Fruit fly (Drosophila melanogaster) whole organism, pupa: ENCODE measurements around the gene CG34174.

ENCODE experiments used
- CG14655 ChIP-seq: fragments of 200-800 bp; sonication (Bioruptor generic); optimal IDR thresholded peaks from 3 replicates; lab custom pipeline; 2017; ENCODE audit warnings: mild to moderate bottlenecking, missing biosample characterization, missing genetic modification reagents, missing genetic modification characterization
- CG15710 ChIP-seq: fragments of 200-800 bp; sonication (Bioruptor generic); optimal IDR thresholded peaks from 2 replicates; lab custom pipeline; 2018; ENCODE audit warnings: missing biosample characterization, mild to moderate bottlenecking, missing genetic modification characterization, moderate library complexity
- CG17806 ChIP-seq: fragments of 200-800 bp; sonication (Bioruptor generic); optimal IDR thresholded peaks from 2 replicates; lab custom pipeline; 2018; ENCODE audit warnings: missing biosample characterization, mild to moderate bottlenecking, missing genetic modification characterization, moderate library complexity
- CG32121 ChIP-seq: fragments of 200-800 bp; sonication (Bioruptor generic); IDR thresholded peaks from 2 replicates; pipeline ENCODE4 v1.3.6; 2022; ENCODE audit warnings: missing biosample characterization, missing genetic modification characterization
- CG34367 ChIP-seq: fragments of 200-800 bp; sonication (Bioruptor generic); optimal IDR thresholded peaks from 2 replicates; lab custom pipeline; 2018; ENCODE audit warnings: missing biosample characterization, mild to moderate bottlenecking, missing genetic modification characterization
- CG4496 ChIP-seq: fragments of 200-800 bp; sonication (Bioruptor generic); IDR thresholded peaks from 3 replicates; pipeline ENCODE4 v1.3.6; 2022; ENCODE audit warnings: missing biosample characterization, missing genetic modification characterization
- CG8301 ChIP-seq: fragments of 200-800 bp; sonication (Bioruptor generic); optimal IDR thresholded peaks from 2 replicates; lab custom pipeline; 2018; ENCODE audit warnings: missing biosample characterization, mild to moderate bottlenecking, missing genetic modification characterization
- EcR ChIP-seq: fragments of 200-800 bp; sonication (Bioruptor generic); optimal IDR thresholded peaks from 3 replicates; lab custom pipeline; 2019; ENCODE audit warnings: missing biosample characterization, missing genetic modification characterization, mild to moderate bottlenecking, moderate library complexity, missing genetic modification reagents
- Pif1A ChIP-seq: fragments of 200-800 bp; sonication (Bioruptor generic); optimal IDR thresholded peaks from 3 replicates; lab custom pipeline; 2016; ENCODE audit warnings: missing biosample characterization, missing genetic modification characterization
- Pif1B ChIP-seq: fragments of 200-800 bp; sonication (Bioruptor generic); optimal IDR thresholded peaks from 3 replicates; lab custom pipeline; 2016; ENCODE audit warnings: missing biosample characterization, missing genetic modification characterization
- fd96Ca ChIP-seq: fragments of 200-800 bp; sonication (Bioruptor generic); IDR thresholded peaks from 3 replicates; pipeline ENCODE4 v1.3.6; 2022; ENCODE audit warnings: missing biosample characterization, missing genetic modification characterization

DNA sequence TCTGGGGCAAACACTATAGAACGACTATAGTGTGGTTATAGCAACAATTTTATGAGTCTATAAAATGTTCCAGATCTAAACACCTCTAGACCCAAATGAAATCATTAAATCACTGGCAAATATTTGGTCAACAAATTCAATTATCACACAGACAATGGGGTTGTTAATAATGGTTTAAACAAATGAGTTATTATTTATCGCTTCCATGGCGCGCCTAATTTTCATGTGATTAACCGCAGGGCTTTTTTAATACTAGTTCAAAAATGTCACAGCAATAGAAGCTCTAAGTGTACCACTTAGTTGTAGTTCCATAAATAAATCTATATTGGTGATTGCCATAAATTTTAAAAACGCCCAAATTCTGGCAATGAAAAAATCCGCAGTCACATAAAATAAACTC lies 5.1 kb upstream of the CG34174 start, which contains the start of gene CG33124:
- no peak for TF ChIP-seq Pif1B (GFP tag; lab: Kevin White, UChicago)
- no peak for TF ChIP-seq CG4496 (GFP tag; lab: Robert Waterston, UW)
- TF ChIP-seq CG8301 = no peak
- TF ChIP-seq Pif1A (GFP tag; lab: Kevin White, UChicago) = no peak
- TF ChIP-seq CG15710 (tag; lab: Kevin White, UChicago) = no peak
- TF ChIP-seq CG32121 = no peak
- no peak for TF ChIP-seq EcR (GFP tag; lab: Kevin White, UChicago)
- no peak for TF ChIP-seq fd96Ca
- TF ChIP-seq CG14655 (GFP tag; lab: Kevin White, UChicago) = no peak
- TF ChIP-seq CG34367 = no peak
- TF ChIP-seq CG17806 (tag; lab: Kevin White, UChicago) = no peak
